Worm (Caenorhabditis elegans): Measurements from ENCODE around the gene gst-41.

The gst-41 gene

DNA sequence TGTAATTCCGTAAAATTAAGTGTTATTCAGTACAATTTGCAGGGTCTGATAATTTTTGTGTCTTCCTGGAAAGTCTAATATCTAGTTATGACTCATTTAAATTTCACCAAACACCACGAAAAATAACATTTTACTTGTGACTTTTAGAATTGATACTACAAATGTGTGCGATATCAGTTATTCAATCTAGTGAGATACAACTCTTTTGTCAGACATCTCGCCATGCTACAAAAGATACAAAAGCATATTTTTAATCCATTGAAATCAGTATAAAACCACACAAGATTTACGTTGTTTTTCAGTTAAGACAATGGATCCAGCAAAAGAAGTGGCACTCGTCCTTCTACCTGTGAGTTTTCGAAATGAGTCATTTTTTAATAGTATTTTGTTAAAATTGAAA, 25.0 kb downstream of the gst-41 start, which contains the start of gene srx-56:
Gene srx-56 (plus strand): TSS at position 301 of the 400 bp plus-strand sequence.
- no peak for TF ChIP-seq ceh-13 (GFP tag; optimal IDR thresholded peaks at IDR 0.05)
- no peak for TF ChIP-seq hmg-4 (GFP tag; optimal IDR thresholded peaks at IDR 0.05)
- no peak for TF ChIP-seq pes-1 (GFP tag; IDR thresholded peaks at IDR 0.05)
- no peak for TF ChIP-seq ets-7 (tag; optimal IDR thresholded peaks at IDR 0.05)

DNA sequence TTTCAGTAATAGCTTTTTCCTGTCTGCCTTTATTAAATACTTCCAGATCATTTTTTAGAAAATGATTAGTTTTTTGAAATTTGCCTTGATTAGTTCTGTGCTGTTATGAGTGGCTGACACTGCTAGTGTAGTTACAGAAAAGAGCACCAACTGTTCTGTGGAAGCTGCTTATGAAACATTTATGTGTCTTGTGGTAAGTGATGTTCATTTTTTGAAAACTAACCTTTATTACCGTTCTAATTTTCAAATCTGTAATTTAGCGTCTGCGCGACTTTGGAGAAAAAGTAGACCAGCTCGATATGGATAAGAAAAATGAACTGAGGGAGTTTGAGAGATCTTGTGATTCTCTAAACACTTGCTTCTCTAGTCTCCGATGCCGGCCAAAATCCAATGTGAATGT, 29.5 kb downstream of the gst-41 start, which contains the start of gene srj-14:
Gene srj-14 (plus strand): TSS at position 131 of the 400 bp plus-strand sequence.
- no peak for TF ChIP-seq aly-1 (tag; optimal IDR thresholded peaks at IDR 0.05)
- TF ChIP-seq hnd-1 (tag; optimal IDR thresholded peaks at IDR 0.05), result no peak
- no peak for TF ChIP-seq ets-7 (tag; optimal IDR thresholded peaks at IDR 0.05)
- no peak for TF ChIP-seq flt-1 (GFP tag; IDR thresholded peaks at IDR 0.05)
- no peak for TF ChIP-seq ama-1 (optimal IDR thresholded peaks at IDR 0.05)
- TF ChIP-seq ceh-36 (tag; optimal IDR thresholded peaks at IDR 0.05), result no peak
- no peak for TF ChIP-seq hmg-4 (GFP tag; optimal IDR thresholded peaks at IDR 0.05)
- no peak for TF ChIP-seq tra-4 (tag; optimal IDR thresholded peaks at IDR 0.05)
- TF ChIP-seq F13C5.2 (tag; optimal IDR thresholded peaks at IDR 0.05), result no peak
- no peak for TF ChIP-seq tbx-37 (GFP tag; conservative IDR thresholded peaks at IDR 0.05)
- TF ChIP-seq B0310.2 (tag; optimal IDR thresholded peaks at IDR 0.05), result no peak
- no peak for TF ChIP-seq pes-1 (GFP tag; IDR thresholded peaks at IDR 0.05)
- TF ChIP-seq scrt-1 (GFP tag; IDR thresholded peaks at IDR 0.05), result no peak
- no peak for TF ChIP-seq sea-1 (GFP tag; conservative IDR thresholded peaks at IDR 0.05)
- no peak for TF ChIP-seq ceh-13 (GFP tag; optimal IDR thresholded peaks at IDR 0.05)
- no peak for TF ChIP-seq hmbx-1 (tag; optimal IDR thresholded peaks at IDR 0.05)
- TF ChIP-seq tbx-11 (GFP tag; IDR thresholded peaks at IDR 0.05), result no peak

DNA sequence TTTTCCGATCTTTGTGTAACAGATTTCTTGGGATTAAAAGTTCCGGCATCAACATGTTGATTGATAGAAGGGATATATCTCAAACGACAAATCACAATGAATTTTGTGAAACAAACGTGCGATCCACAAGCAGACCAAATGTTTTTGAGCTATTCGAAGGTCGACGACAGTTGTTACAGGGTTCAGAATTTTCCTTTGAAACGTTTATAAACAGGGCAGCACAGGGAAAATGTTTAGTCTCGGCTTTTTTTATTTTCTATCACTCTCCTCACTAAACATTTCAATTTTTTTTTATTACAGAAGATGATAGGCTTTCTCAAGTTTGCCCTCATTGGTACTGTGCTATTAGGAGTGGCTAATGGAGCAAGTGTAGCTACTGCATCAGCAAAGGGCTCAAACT, 34.2 kb downstream of the gst-41 start, which contains the start of gene exc-13:
Gene exc-13 (plus strand): TSS at position 301 of the 400 bp plus-strand sequence.
- TF ChIP-seq aly-1 (tag; optimal IDR thresholded peaks at IDR 0.05), result no peak
- TF ChIP-seq pes-1 (GFP tag; IDR thresholded peaks at IDR 0.05), result no peak
- TF ChIP-seq sea-1 (GFP tag; conservative IDR thresholded peaks at IDR 0.05), result no peak
- TF ChIP-seq hmbx-1 (tag; optimal IDR thresholded peaks at IDR 0.05), result no peak
- TF ChIP-seq ceh-13 (GFP tag; optimal IDR thresholded peaks at IDR 0.05), result no peak
- no peak for TF ChIP-seq tbx-11 (GFP tag; IDR thresholded peaks at IDR 0.05)

DNA sequence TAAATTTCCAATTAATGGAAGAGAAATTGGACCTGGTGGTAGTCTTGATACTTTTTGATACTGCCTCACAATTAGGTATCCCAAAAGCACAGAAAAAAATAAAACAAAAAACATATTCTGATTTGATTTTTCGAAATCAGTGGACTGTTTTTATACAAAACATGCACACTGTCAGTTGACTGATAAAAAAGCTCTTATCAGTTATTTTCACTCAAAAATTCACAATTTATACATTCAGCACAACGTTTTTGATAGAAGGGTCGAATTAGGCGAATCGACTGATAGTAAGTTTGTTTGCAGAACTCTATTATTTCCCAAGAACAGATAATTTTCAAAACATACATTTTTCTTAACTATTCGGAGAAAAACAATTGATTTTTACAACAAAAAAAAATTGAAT, 35.0 kb downstream of the gst-41 start, which contains the start of gene cyp-35A2:
Gene cyp-35A2 (minus strand): TSS at position 124 of the 400 bp plus-strand sequence.
- TF ChIP-seq hmbx-1 (tag; optimal IDR thresholded peaks at IDR 0.05) (no peak), aly-1 (tag; optimal IDR thresholded peaks at IDR 0.05) (no peak), flt-1 (GFP tag; IDR thresholded peaks at IDR 0.05) (no peak), pes-1 (GFP tag; IDR thresholded peaks at IDR 0.05) (no peak), ceh-13 (GFP tag; optimal IDR thresholded peaks at IDR 0.05) (no peak), tbx-37 (GFP tag; conservative IDR thresholded peaks at IDR 0.05) (no peak), ets-7 (tag; optimal IDR thresholded peaks at IDR 0.05) (no peak), tra-4 (tag; optimal IDR thresholded peaks at IDR 0.05) (no peak)

DNA sequence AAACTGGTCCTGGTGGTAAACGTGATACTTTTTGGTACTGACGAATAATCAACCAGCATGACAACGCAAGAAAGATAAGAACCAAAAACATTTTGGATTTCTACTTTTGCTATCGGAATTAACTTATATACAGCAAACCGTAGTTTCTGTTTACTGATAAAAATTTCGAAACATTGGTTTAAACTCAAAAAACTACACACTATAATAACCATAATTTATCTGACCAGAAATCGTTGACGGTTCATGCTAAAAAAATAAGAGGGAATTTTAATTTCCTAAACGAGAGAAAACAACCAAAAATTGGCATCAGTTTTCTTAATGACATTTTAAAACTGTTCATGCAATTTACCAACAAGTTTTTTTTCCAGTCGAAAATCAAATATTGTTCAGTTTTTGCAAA, 37.4 kb downstream of the gst-41 start, which contains the start of gene cyp-35A1:
Gene cyp-35A1 (minus strand): TSS at position 101 of the 400 bp plus-strand sequence.
- no peak for TF ChIP-seq ceh-13 (GFP tag; optimal IDR thresholded peaks at IDR 0.05)
- no peak for TF ChIP-seq ceh-36 (tag; optimal IDR thresholded peaks at IDR 0.05)
- no peak for TF ChIP-seq B0310.2 (tag; optimal IDR thresholded peaks at IDR 0.05)
- no peak for TF ChIP-seq pes-1 (GFP tag; IDR thresholded peaks at IDR 0.05)

DNA sequence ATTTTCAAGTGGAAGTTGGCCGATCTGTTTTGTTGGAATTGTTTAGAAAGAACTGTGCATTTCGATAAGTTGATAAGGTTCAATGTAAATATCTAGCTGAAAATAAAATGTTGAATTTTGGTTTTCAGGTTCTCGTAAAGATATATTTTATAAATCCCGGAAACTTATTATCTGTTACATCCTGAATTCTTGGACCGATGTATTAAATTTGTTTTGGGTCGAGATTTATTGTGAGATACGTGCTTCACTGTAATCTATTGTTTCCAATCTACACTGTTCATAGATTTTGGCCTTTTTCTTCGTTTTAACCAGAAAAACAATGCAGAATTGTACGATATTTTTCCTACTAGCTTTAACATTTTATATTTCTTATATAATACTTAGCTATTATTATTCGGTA, 42.0 kb downstream of the gst-41 start, which contains the start of gene C03G6.6:
Gene C03G6.6 (plus strand): TSS at position 301 of the 400 bp plus-strand sequence.
- TF ChIP-seq ceh-13 (GFP tag; optimal IDR thresholded peaks at IDR 0.05), result no peak
- TF ChIP-seq hnd-1 (tag; optimal IDR thresholded peaks at IDR 0.05), result no peak
- no peak for TF ChIP-seq ama-1 (optimal IDR thresholded peaks at IDR 0.05)
- TF ChIP-seq hmg-4 (GFP tag; optimal IDR thresholded peaks at IDR 0.05), result no peak
- no peak for TF ChIP-seq tbx-37 (GFP tag; conservative IDR thresholded peaks at IDR 0.05)
- no peak for TF ChIP-seq sea-1 (GFP tag; conservative IDR thresholded peaks at IDR 0.05)
- TF ChIP-seq hmbx-1 (tag; optimal IDR thresholded peaks at IDR 0.05), result no peak
- no peak for TF ChIP-seq scrt-1 (GFP tag; IDR thresholded peaks at IDR 0.05)
- TF ChIP-seq tra-4 (tag; optimal IDR thresholded peaks at IDR 0.05), result no peak
- TF ChIP-seq tbx-11 (GFP tag; IDR thresholded peaks at IDR 0.05), result no peak

DNA sequence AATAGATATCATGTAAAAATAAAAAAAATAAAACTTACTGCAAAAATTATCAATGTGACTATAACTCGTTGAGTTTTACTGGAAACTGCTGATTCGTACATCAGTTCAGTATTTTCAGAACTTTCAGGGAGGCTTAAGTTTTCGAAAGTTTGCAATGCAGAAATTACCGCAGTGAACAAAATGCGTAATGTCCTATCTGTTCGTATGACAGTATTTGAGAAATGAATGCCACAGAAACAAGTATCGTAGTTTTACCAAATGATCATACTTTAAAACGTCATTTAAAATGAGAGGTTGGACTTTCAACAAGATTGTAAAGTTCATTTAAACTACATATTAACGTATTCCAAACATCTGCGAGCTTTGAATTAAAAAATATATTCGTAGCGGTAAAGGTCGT, 42.4 kb downstream of the gst-41 start, which contains the start of gene C03G6.21:
Gene C03G6.21 (minus strand): TSS at position 101 of the 400 bp plus-strand sequence.
- TF ChIP-seq pes-1 (GFP tag; IDR thresholded peaks at IDR 0.05) (no peak), B0310.2 (tag; optimal IDR thresholded peaks at IDR 0.05) (no peak), ets-7 (tag; optimal IDR thresholded peaks at IDR 0.05) (no peak), ceh-36 (tag; optimal IDR thresholded peaks at IDR 0.05) (no peak), tbx-11 (GFP tag; IDR thresholded peaks at IDR 0.05) (no peak), tra-4 (tag; optimal IDR thresholded peaks at IDR 0.05) (no peak)

DNA sequence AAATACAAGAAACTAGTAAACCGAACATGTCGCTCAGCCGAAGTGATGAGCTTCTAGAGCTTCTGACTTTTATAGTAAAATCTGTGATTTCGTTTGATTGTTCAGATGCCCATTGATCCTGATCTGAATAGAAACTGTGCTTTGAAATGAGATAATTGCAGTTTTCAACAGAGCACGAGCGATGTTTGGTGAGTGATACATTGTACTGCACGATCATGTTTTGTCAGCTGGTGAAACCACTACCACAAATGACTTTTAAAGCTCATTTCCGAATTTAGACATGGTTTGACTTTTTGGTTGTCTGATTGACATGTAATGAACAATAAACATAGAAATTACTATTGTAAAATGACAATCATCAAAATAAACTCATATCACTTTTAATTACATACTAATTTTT, 43.6 kb downstream of the gst-41 start, which contains the start of gene tag-293:
Gene tag-293 (minus strand): TSS at position 101 of the 400 bp plus-strand sequence.
- TF ChIP-seq hnd-1 (tag; optimal IDR thresholded peaks at IDR 0.05), result no peak
- no peak for TF ChIP-seq B0310.2 (tag; optimal IDR thresholded peaks at IDR 0.05)
- no peak for TF ChIP-seq aly-1 (tag; optimal IDR thresholded peaks at IDR 0.05)
- no peak for TF ChIP-seq ets-7 (tag; optimal IDR thresholded peaks at IDR 0.05)
- TF ChIP-seq flt-1 (GFP tag; IDR thresholded peaks at IDR 0.05), result no peak
- no peak for TF ChIP-seq sea-1 (GFP tag; conservative IDR thresholded peaks at IDR 0.05)
- TF ChIP-seq tbx-11 (GFP tag; IDR thresholded peaks at IDR 0.05), result no peak
- TF ChIP-seq scrt-1 (GFP tag; IDR thresholded peaks at IDR 0.05), result no peak
- no peak for TF ChIP-seq ceh-36 (tag; optimal IDR thresholded peaks at IDR 0.05)
- TF ChIP-seq ama-1 (optimal IDR thresholded peaks at IDR 0.05), result no peak
- TF ChIP-seq hmbx-1 (tag; optimal IDR thresholded peaks at IDR 0.05), result no peak
- TF ChIP-seq hmg-4 (GFP tag; optimal IDR thresholded peaks at IDR 0.05), result no peak
- no peak for TF ChIP-seq pes-1 (GFP tag; IDR thresholded peaks at IDR 0.05)
- TF ChIP-seq ceh-13 (GFP tag; optimal IDR thresholded peaks at IDR 0.05), result no peak
- no peak for TF ChIP-seq F13C5.2 (tag; optimal IDR thresholded peaks at IDR 0.05)
- no peak for TF ChIP-seq tra-4 (tag; optimal IDR thresholded peaks at IDR 0.05)
